Fruit fly (Drosophila melanogaster) ovary, adult (tissue): ENCODE measurements around the gene Idgf3.

Experiments used
- CG17801 ChIP-seq: fragments of 200-800 bp; optimal IDR thresholded peaks from 2 replicates; lab custom pipeline; 2019; ENCODE audit warnings: missing biosample characterization, mild to moderate bottlenecking, missing genetic modification characterization, moderate library complexity; ENCODE audit not compliant: partially characterized antibody

Idgf3 gene

dm6 chr2L:16498100-16498499, 47.4 kb downstream of the Idgf3 start:
- no peak for TF ChIP-seq CG17801

DNA sequence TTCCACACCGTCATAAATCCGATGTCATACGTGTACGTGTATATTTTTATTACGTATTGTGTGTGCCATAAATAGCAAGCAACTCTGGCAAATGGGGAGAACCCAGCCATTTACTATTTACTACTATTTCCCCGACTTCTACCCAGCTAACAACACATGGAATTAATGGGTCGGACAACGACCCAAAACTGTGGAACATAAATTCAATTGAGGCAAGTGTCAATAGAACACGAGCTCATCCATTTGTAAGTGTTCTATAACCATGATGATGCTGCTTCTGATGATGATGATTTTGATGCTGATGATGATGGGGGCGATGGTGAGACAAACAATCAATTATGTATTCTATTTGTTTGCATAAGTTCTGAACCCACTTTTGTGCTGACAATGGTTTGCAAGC, 48.9 kb downstream of the Idgf3 start:
- TF ChIP-seq CG17801 = no peak

dm6 chr2L:16500469-16500868, 49.8 kb downstream of the Idgf3 start:
- TF ChIP-seq CG17801 = peak; percentile 20

DNA sequence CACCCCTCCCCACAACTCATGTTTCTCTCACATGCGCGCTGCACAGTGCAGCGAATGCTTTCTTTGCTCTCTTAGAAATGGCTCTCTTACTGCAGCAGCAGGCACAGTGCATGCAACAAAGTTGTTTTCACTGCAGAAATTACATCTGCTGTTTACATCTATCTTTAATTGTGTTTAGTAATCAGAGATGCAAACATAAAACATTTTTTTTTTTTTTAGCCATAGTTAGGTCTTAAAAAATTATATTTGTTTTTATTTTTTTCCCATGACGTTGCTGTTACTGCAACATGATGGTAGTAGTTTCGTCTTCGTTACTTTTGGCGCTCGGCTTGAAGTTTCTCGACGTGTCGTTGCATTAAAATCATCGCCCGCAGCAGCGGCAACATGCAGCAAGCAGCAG, 50.7 kb downstream of the Idgf3 start:
- no peak for TF ChIP-seq CG17801

- no peak for TF ChIP-seq CG17801
Observed at dm6 chr2L:16502898-16503551, 52.3 kb downstream of the Idgf3 start.
